Worm (Caenorhabditis elegans) whole organism, L2 larva: ENCODE measurements around the gene F01D4.8.

ENCODE experiments used
- R02D3.7 ChIP-seq: fragments of 150-350 bp; optimal IDR thresholded peaks from 2 replicates; lab custom pipeline; 2014; ENCODE audit warnings: missing biosample characterization, missing genetic modification characterization
- ama-1 ChIP-seq: fragments of 150-350 bp; optimal IDR thresholded peaks from 2 replicates; lab custom pipeline; 2018; ENCODE audit warnings: inconsistent platforms
- blmp-1 ChIP-seq: sonication (generic microtip); optimal IDR thresholded peaks from 2 replicates; lab custom pipeline; 2017; ENCODE audit warnings: missing genetic modification characterization, mild to moderate bottlenecking, missing compliant biosample characterization, antibody characterized with exemption, moderate library complexity; ENCODE audit not compliant: insufficient read depth
- ceh-82 ChIP-seq: fragments of 150-350 bp; optimal IDR thresholded peaks from 2 replicates; lab custom pipeline; 2014; ENCODE audit warnings: missing biosample characterization, missing genetic modification characterization
- dmd-4 ChIP-seq: sonication (generic microtip); optimal IDR thresholded peaks from 2 replicates; lab custom pipeline; 2017; ENCODE audit warnings: missing biosample characterization, missing genetic modification characterization
- egl-27 ChIP-seq: sonication (generic microtip); optimal IDR thresholded peaks from 3 replicates; lab custom pipeline; 2017; ENCODE audit warnings: missing biosample characterization, missing genetic modification reagents, missing genetic modification characterization
- elt-1 ChIP-seq: fragments of 150-350 bp; optimal IDR thresholded peaks from 2 replicates; lab custom pipeline; 2014; ENCODE audit warnings: missing biosample characterization, missing genetic modification characterization
- lin-11 ChIP-seq: fragments of 150-350 bp; sonication (generic microtip); optimal IDR thresholded peaks from 2 replicates; lab custom pipeline; 2014; ENCODE audit warnings: missing biosample characterization, missing genetic modification characterization, inconsistent platforms, mixed read lengths
- lin-13 ChIP-seq: fragments of 150-350 bp; optimal IDR thresholded peaks from 2 replicates; lab custom pipeline; 2014; ENCODE audit warnings: missing biosample characterization, missing genetic modification reagents, missing genetic modification characterization
- lin-39 ChIP-seq: fragments of 150-350 bp; optimal IDR thresholded peaks from 2 replicates; lab custom pipeline; 2014; ENCODE audit warnings: missing biosample characterization, missing genetic modification reagents, missing genetic modification characterization
- nhr-11 ChIP-seq: fragments of 150-350 bp; optimal IDR thresholded peaks from 2 replicates; lab custom pipeline; 2014; ENCODE audit warnings: missing biosample characterization, missing genetic modification characterization
- skn-1 ChIP-seq: sonication (generic microtip); optimal IDR thresholded peaks from 2 replicates; lab custom pipeline; 2017; ENCODE audit warnings: missing biosample characterization, missing genetic modification characterization
- unc-62 ChIP-seq: fragments of 150-350 bp; optimal IDR thresholded peaks from 2 replicates; lab custom pipeline; 2014; ENCODE audit warnings: missing biosample characterization, missing genetic modification reagents, missing genetic modification characterization
- ztf-11 ChIP-seq: sonication (generic microtip); optimal IDR thresholded peaks from 2 replicates; lab custom pipeline; 2017; ENCODE audit warnings: missing biosample characterization, missing genetic modification characterization

DNA sequence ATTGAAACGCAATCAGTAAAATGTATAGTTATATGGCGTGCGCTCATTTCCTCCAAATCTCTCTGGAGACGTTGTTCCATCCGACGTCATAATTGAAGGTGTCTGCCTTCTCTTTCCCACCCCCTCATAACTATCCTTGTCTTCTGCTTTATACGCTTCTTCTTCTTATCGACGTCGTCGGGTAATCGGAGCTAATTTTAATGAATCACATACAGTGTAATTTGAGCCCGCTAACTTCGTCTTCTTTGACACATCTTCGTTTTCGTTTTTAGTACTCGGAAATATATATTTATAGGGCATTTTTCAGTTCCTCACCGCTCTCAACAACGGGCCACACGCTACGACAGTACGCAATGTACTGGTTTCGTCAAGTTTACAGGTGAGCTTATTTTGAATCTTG, 16.5 kb downstream of the F01D4.8 start, which contains the start of gene ins-1:
- TF ChIP-seq ztf-11 (tag; lab: Kevin White, UChicago) (no peak), ceh-82 (tag; lab: Kevin White, UChicago) (no peak), skn-1 (tag; lab: Kevin White, UChicago) (no peak), lin-13 (no peak), nhr-11 (tag; lab: Kevin White, UChicago) (no peak), R02D3.7 (tag; lab: Kevin White, UChicago) (no peak), lin-11 (tag; lab: Kevin White, UChicago) (no peak), ama-1 (lab: Kevin White, UChicago) (no peak), egl-27 (tag; lab: Kevin White, UChicago) (no peak), lin-39 (tag; lab: Kevin White, UChicago) (no peak), unc-62 (GFP tag; lab: Kevin White, UChicago) (no peak), dmd-4 (tag; lab: Kevin White, UChicago) (no peak), elt-1 (tag; lab: Kevin White, UChicago) (no peak), blmp-1 (tag; lab: Kevin White, UChicago) (no peak)
